Worm (Caenorhabditis elegans) whole organism, L4/young adult: Measurements from ENCODE around the gene F33A8.7.

Source experiments
- W03F9.2 ChIP-seq: fragments of 150-350 bp; optimal IDR thresholded peaks from 2 replicates; lab custom pipeline; 2014; ENCODE audit warnings: missing biosample characterization, missing genetic modification characterization
- dao-5 ChIP-seq: sonication (generic microtip); optimal IDR thresholded peaks from 2 replicates; lab custom pipeline; 2016; ENCODE audit warnings: missing genotype, missing genetic modification characterization, moderate library complexity, missing compliant biosample characterization
- him-1 ChIP-seq: sonication (generic microtip); optimal IDR thresholded peaks from 2 replicates; lab custom pipeline; 2016; ENCODE audit warnings: missing genotype, missing genetic modification reagents, missing genetic modification characterization, missing compliant biosample characterization

DNA sequence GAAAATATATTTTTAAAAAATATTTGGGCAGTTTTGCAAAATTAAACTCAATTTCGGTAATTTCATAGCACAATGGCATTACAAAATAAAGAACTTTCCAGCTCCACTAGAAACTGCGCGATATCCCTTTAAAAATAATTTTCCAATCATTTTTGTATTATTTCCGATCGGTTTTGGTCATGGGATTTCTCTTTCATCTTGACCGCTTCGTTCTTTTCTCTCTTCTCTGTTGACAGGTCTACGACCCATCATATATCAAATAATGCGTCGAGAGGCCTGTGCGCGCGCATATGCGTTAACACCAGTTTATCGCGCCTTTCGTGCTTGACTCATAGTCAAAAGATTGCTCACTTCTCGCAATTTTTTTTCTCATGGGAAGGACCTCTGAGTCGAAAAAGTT is 36.9 kb downstream of the F33A8.7 start:
- TF ChIP-seq dao-5 (tag; lab: Kevin White, UChicago) (no peak), him-1 (no peak), W03F9.2 (tag; lab: Kevin White, UChicago) (no peak)
